Worm (Caenorhabditis elegans): ENCODE measurements around the gene sre-51.

Gene sre-51

ce11 chrII:12311560-12311959 lies at the start of gene sre-51:
sre-51 (plus strand) TSS chrII:12311860.
- no peak for TF ChIP-seq swsn-7 (tag; optimal IDR thresholded peaks at IDR 0.05)
- no peak for TF ChIP-seq sptf-1 (tag; optimal IDR thresholded peaks at IDR 0.05)
- TF ChIP-seq elt-2 (tag; optimal IDR thresholded peaks at IDR 0.05): no peak
- no peak for TF ChIP-seq aly-2 (tag; optimal IDR thresholded peaks at IDR 0.05)
- TF ChIP-seq fkh-8 (tag; optimal IDR thresholded peaks at IDR 0.05): no peak
- TF ChIP-seq ceh-63 (GFP tag; optimal IDR thresholded peaks at IDR 0.05): no peak
- TF ChIP-seq alr-1 (tag; optimal IDR thresholded peaks at IDR 0.05; ENCODE audit: borderline replicate concordance): no peak
- no peak for TF ChIP-seq mef-2 (tag; optimal IDR thresholded peaks at IDR 0.05)
- no peak for TF ChIP-seq nhr-12 (tag; optimal IDR thresholded peaks at IDR 0.05)
- no peak for TF ChIP-seq mab-9 (GFP tag; IDR thresholded peaks at IDR 0.05)
- no peak for TF ChIP-seq snu-23 (GFP tag; optimal IDR thresholded peaks at IDR 0.05)
- no peak for TF ChIP-seq nhr-71 (tag; optimal IDR thresholded peaks at IDR 0.05)
- TF ChIP-seq egl-13 (tag; optimal IDR thresholded peaks at IDR 0.05): no peak
- TF ChIP-seq fkh-4 (tag; optimal IDR thresholded peaks at IDR 0.05; ENCODE audit: borderline replicate concordance): no peak

DNA sequence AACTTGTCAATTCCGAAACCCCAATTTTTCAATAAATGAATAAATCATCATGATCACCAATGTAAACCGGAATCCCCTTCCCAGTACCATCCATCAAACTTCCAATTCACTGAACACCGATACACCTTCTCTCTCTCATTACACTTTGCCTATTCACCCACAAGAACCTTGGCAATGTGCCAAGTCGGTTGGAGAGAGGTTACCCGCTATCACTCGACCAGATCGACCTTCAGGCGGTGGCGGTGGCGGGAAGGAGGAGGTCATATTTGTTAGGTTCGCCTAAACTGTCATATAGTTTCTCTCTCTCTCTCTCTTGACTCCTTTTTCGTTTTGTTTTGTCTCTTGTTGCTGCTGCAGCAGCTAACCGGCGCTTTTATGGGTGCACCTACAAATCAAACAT lies 49.1 kb upstream of the sre-51 start:
- TF ChIP-seq hlh-17 (GFP tag; optimal IDR thresholded peaks at IDR 0.05; ENCODE audit: borderline replicate concordance) (no peak), C16A3.4 (tag; optimal IDR thresholded peaks at IDR 0.05) (peak; percentile 32), xbp-1 (tag; optimal IDR thresholded peaks at IDR 0.05) (peak; percentile 12), mep-1 (tag; optimal IDR thresholded peaks at IDR 0.05) (peak; percentile 3), jun-1 (tag; optimal IDR thresholded peaks at IDR 0.05) (peak; percentile 16), elt-3 (tag; optimal IDR thresholded peaks at IDR 0.05) (peak in 4 of 6 experiments; percentile 19 to 56 (median 48)), C04F5.9 (tag; optimal IDR thresholded peaks at IDR 0.05) (no peak), nhr-47 (tag; optimal IDR thresholded peaks at IDR 0.05) (peak; percentile 33), nhr-90 (tag; optimal IDR thresholded peaks at IDR 0.05; ENCODE audit: poor library complexity) (peak; percentile 69), ets-5 (GFP tag; IDR thresholded peaks at IDR 0.05) (no peak), dsc-1 (tag; optimal IDR thresholded peaks at IDR 0.05) (no peak), mef-2 (tag; optimal IDR thresholded peaks at IDR 0.05) (no peak), lin-35 (GFP tag; optimal IDR thresholded peaks at IDR 0.05) (peak; percentile 38 to 46), nhr-20 (tag; optimal IDR thresholded peaks at IDR 0.05) (peak; percentile 56), snu-23 (GFP tag; optimal IDR thresholded peaks at IDR 0.05) (peak; percentile 37), ztf-11 (tag; optimal IDR thresholded peaks at IDR 0.05) (no peak), lin-14 (GFP tag; optimal IDR thresholded peaks at IDR 0.05) (peak; percentile 75), aly-2 (tag; optimal IDR thresholded peaks at IDR 0.05) (no peak), nhr-85 (tag) (peak; percentile 95), blmp-1 (tag; optimal IDR thresholded peaks at IDR 0.05) (peak; percentile 77), nhr-71 (tag; optimal IDR thresholded peaks at IDR 0.05) (peak; percentile 51), dpl-1 (GFP tag; optimal IDR thresholded peaks at IDR 0.05) (peak; percentile 9 to 36 (median 32)), egl-27 (tag; optimal IDR thresholded peaks at IDR 0.05) (peak in 1 of 2 experiments; percentile 20), grh-1 (GFP tag; IDR thresholded peaks at IDR 0.05) (peak; percentile 71), zag-1 (tag; optimal IDR thresholded peaks at IDR 0.05) (no peak), lir-3 (tag; optimal IDR thresholded peaks at IDR 0.05; ENCODE audit: poor library complexity) (no peak), lsy-2 (tag; optimal IDR thresholded peaks at IDR 0.05) (peak in 1 of 2 experiments; percentile 20), efl-1 (optimal IDR thresholded peaks at IDR 0.05) (peak in 1 of 2 experiments; percentile 9), efl-1 (GFP tag; optimal IDR thresholded peaks at IDR 0.05 in 1 of 2) (no peak)

DNA sequence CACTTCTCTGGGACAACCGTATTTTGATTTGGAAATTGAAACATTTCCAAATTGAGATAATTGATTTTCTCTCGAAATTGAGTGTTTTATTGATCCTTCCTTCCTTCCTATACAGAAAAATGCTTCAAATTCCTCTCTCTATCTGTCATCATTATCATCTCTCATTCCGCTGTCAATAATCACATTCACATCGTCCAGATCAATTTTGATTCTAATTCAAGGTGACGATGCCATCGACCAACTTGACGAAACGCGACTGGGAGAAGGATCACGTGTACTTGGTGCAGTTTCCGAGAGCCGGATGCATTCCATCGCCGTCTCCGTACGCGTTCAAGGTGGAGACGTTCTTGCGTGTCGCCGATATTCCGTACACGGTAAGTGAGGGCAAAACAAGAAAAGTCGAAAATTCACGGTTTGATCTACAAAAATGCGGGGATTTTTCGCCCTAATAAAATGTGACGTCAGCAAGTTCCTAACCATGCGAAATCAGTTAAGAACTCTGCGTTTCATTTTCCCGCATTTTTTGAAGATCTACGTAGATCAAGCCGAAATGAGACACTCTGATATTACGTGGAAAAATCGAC lies 47.6 kb upstream of the sre-51 start, which contains the start of gene faxc-1:
faxc-1 (plus strand) TSS at position 222 of the 584 bp plus-strand sequence.
- TF ChIP-seq unc-130 (tag; optimal IDR thresholded peaks at IDR 0.05): peak; percentile 54
- TF ChIP-seq nhr-90 (tag; optimal IDR thresholded peaks at IDR 0.05; ENCODE audit: poor library complexity): peak; percentile 43
- TF ChIP-seq Y116A8C.19 (tag; optimal IDR thresholded peaks at IDR 0.05; ENCODE audit: borderline replicate concordance): no peak
- no peak for TF ChIP-seq ztf-4 (tag; optimal IDR thresholded peaks at IDR 0.05)
- TF ChIP-seq ets-5 (GFP tag; IDR thresholded peaks at IDR 0.05): no peak
- TF ChIP-seq pag-3 (tag; optimal IDR thresholded peaks at IDR 0.05; ENCODE audit: borderline replicate concordance, insufficient read depth): peak; percentile 59
- TF ChIP-seq lsy-2 (tag; optimal IDR thresholded peaks at IDR 0.05): peak in 1 of 2 experiments; percentile 31
- TF ChIP-seq nhr-28 (tag; optimal IDR thresholded peaks at IDR 0.05): no peak
- no peak for TF ChIP-seq sup-37 (GFP tag; optimal IDR thresholded peaks at IDR 0.05)
- no peak for TF ChIP-seq skn-1 (tag; optimal IDR thresholded peaks at IDR 0.05)
- no peak for TF ChIP-seq jun-1 (tag; optimal IDR thresholded peaks at IDR 0.05)
- no peak for TF ChIP-seq xbp-1 (tag; optimal IDR thresholded peaks at IDR 0.05)
- peak; percentile 9 for TF ChIP-seq nhr-47 (tag; optimal IDR thresholded peaks at IDR 0.05)
- no peak for TF ChIP-seq lir-3 (tag; optimal IDR thresholded peaks at IDR 0.05; ENCODE audit: poor library complexity)
- TF ChIP-seq F16B12.6 (tag; optimal IDR thresholded peaks at IDR 0.05): no peak
- TF ChIP-seq lin-39 (tag; optimal IDR thresholded peaks at IDR 0.05): no peak
- no peak for TF ChIP-seq swsn-7 (tag; optimal IDR thresholded peaks at IDR 0.05)
- peak in 1 of 2 experiments; percentile 47 for TF ChIP-seq lin-35 (GFP tag; optimal IDR thresholded peaks at IDR 0.05)
- peak; percentile 47 for TF ChIP-seq lin-14 (GFP tag; optimal IDR thresholded peaks at IDR 0.05)

All from whole organism, L1 larva.